Worm (Caenorhabditis elegans) whole organism, young adult: Measurements from ENCODE around the gene srx-14.
A peak's percentile ranks its signal among the peaks of the same experiment; 100 is the strongest.
"Not testable (repeated sequence)": the region's sequence is repeated elsewhere in the genome, so short reads cannot be mapped to it uniquely, and the experiment has no call there.

Experiments used
- B0035.1 ChIP-seq: sonication (generic microtip); optimal IDR thresholded peaks from 2 replicates; lab custom pipeline; 2016; ENCODE audit warnings: missing genetic modification characterization, mild to moderate bottlenecking, missing compliant biosample characterization, missing genotype, missing genetic modification reagents
- B0261.1 ChIP-seq: sonication (generic microtip); optimal IDR thresholded peaks from 2 replicates; lab custom pipeline; 2016; ENCODE audit warnings: mild to moderate bottlenecking, missing genetic modification characterization, moderate library complexity, missing compliant biosample characterization
- B0336.3 ChIP-seq: fragments of 200-800 bp; sonication (Bioruptor generic); IDR thresholded peaks from 2 replicates; pipeline ENCODE4 v1.3.6; 2022; ENCODE audit warnings: missing genetic modification characterization, missing compliant biosample characterization
- F37B4.10 ChIP-seq: fragments of 200-800 bp; sonication (Bioruptor generic); IDR thresholded peaks from 2 replicates; pipeline ENCODE4 v1.3.6; 2022; ENCODE audit warnings: missing genetic modification characterization, missing compliant biosample characterization
- F49E8.2 ChIP-seq: sonication (generic microtip); optimal IDR thresholded peaks from 3 replicates; lab custom pipeline; 2017; ENCODE audit warnings: missing genetic modification characterization, mild to moderate bottlenecking, missing compliant biosample characterization, antibody characterized with exemption, moderate library complexity; ENCODE audit not compliant: insufficient read depth
- F57C9.4 ChIP-seq: sonication (generic microtip); optimal IDR thresholded peaks from 2 replicates; lab custom pipeline; 2017; ENCODE audit warnings: mild to moderate bottlenecking, missing genetic modification characterization, missing compliant biosample characterization
- T07F8.4 ChIP-seq: sonication (generic microtip); optimal IDR thresholded peaks from 2 replicates; lab custom pipeline; 2016; ENCODE audit warnings: mild to moderate bottlenecking, missing genetic modification characterization, moderate library complexity, missing compliant biosample characterization
- Y95B8A.8 ChIP-seq: fragments of 200-800 bp; sonication (Bioruptor generic); IDR thresholded peaks from 2 replicates; pipeline ENCODE4 v1.3.6; 2022; ENCODE audit warnings: missing genetic modification reagents, missing genetic modification characterization, missing compliant biosample characterization
- athp-1 ChIP-seq: sonication (generic microtip); optimal IDR thresholded peaks from 2 replicates; lab custom pipeline; 2017; ENCODE audit warnings: mild to moderate bottlenecking, missing genetic modification characterization, missing compliant biosample characterization
- attf-3 ChIP-seq: fragments of 200-800 bp; sonication (Bioruptor generic); conservative IDR thresholded peaks from 2 replicates; pipeline ENCODE4 v1.3.6; 2022; ENCODE audit warnings: missing genetic modification reagents, missing genetic modification characterization, missing compliant biosample characterization
- ccch-3 ChIP-seq: fragments of 200-800 bp; sonication (Bioruptor generic); optimal IDR thresholded peaks from 2 replicates; lab custom pipeline; 2018; ENCODE audit warnings: mild to moderate bottlenecking, missing genetic modification characterization, missing compliant biosample characterization
- cebp-1 ChIP-seq, 2 experiments: fragments of 200-800 bp in 1 of 2; sonication (Bioruptor generic) in 1 of 2; sonication (generic microtip) in 1 of 2; IDR thresholded peaks in 1 of 2; optimal IDR thresholded peaks in 1 of 2; 2 replicates each; pipeline versions ENCODE4 v1.3.6 to Lab custom; 2017 to 2022; ENCODE audit warnings: missing compliant biosample characterization in 2 of 2, missing genetic modification characterization in 2 of 2, mild to moderate bottlenecking in 1 of 2, missing genetic modification reagents in 1 of 2, moderate library complexity in 1 of 2
- ceh-58 ChIP-seq: fragments of 200-800 bp; sonication (Bioruptor generic); IDR thresholded peaks from 2 replicates; pipeline ENCODE4 v1.3.6; 2022; ENCODE audit warnings: missing genetic modification characterization, missing compliant biosample characterization
- chd-7 ChIP-seq: sonication (generic microtip); optimal IDR thresholded peaks from 2 replicates; lab custom pipeline; 2016; ENCODE audit warnings: mild to moderate bottlenecking, missing genetic modification characterization, moderate library complexity, missing compliant biosample characterization
- ekl-4 ChIP-seq: fragments of 200-800 bp; sonication (Bioruptor generic); IDR thresholded peaks from 2 replicates; pipeline ENCODE4 v1.3.6; 2022; ENCODE audit warnings: missing genetic modification reagents, missing genetic modification characterization, missing compliant biosample characterization
- fkh-3 ChIP-seq: sonication (generic microtip); optimal IDR thresholded peaks from 2 replicates; lab custom pipeline; 2016; ENCODE audit warnings: mild to moderate bottlenecking, missing genetic modification characterization, missing compliant biosample characterization
- hlh-26 ChIP-seq: fragments of 200-800 bp; sonication (Bioruptor generic); conservative IDR thresholded peaks from 2 replicates; pipeline ENCODE4 v1.3.6; 2022; ENCODE audit warnings: missing genetic modification reagents, missing genetic modification characterization, missing compliant biosample characterization
- hmg-1.2 ChIP-seq: fragments of 200-800 bp; sonication (Bioruptor generic); IDR thresholded peaks from 2 replicates; pipeline ENCODE4 v1.3.6; 2022; ENCODE audit warnings: missing genetic modification reagents, missing genetic modification characterization, missing compliant biosample characterization
- lag-1 ChIP-seq: fragments of 200-800 bp; sonication (Bioruptor generic); IDR thresholded peaks from 2 replicates; pipeline ENCODE4 v1.3.6; 2022; ENCODE audit warnings: missing genetic modification reagents, missing genetic modification characterization, missing compliant biosample characterization
- lin-26 ChIP-seq: fragments of 200-800 bp; sonication (Bioruptor generic); IDR thresholded peaks from 2 replicates; pipeline ENCODE4 v1.3.6; 2022; ENCODE audit warnings: missing genetic modification reagents, missing genetic modification characterization, missing compliant biosample characterization
- lsy-27 ChIP-seq: sonication (generic microtip); optimal IDR thresholded peaks from 2 replicates; lab custom pipeline; 2017; ENCODE audit warnings: missing genetic modification characterization, mild to moderate bottlenecking, missing compliant biosample characterization, antibody characterized with exemption, missing genotype, borderline replicate concordance; ENCODE audit not compliant: insufficient read depth
- mes-4 ChIP-seq: sonication (generic microtip); optimal IDR thresholded peaks from 2 replicates; lab custom pipeline; 2016; ENCODE audit warnings: missing genotype, missing genetic modification characterization, missing compliant biosample characterization
- nfya-2 ChIP-seq: fragments of 200-800 bp; sonication (Bioruptor generic); IDR thresholded peaks from 2 replicates; pipeline ENCODE4 v1.3.6; 2022; ENCODE audit warnings: missing genetic modification reagents, missing genetic modification characterization, missing compliant biosample characterization
- rcor-1 ChIP-seq: fragments of 200-800 bp; sonication (Bioruptor generic); IDR thresholded peaks from 2 replicates; pipeline ENCODE4 v1.3.6; 2022; ENCODE audit warnings: missing genetic modification reagents, missing genetic modification characterization, missing compliant biosample characterization
- rpc-1 ChIP-seq, 2 experiments: fragments of 150-350 bp in 1 of 2; sonication (generic microtip) in 1 of 2; optimal IDR thresholded peaks; 2 replicates each; lab custom pipeline; 2014 to 2018; ENCODE audit warnings: missing biosample characterization in 1 of 2, missing genetic modification characterization in 1 of 2, missing genetic modification reagents in 1 of 2, missing genotype in 1 of 2
- snpc-3.4 ChIP-seq: sonication (generic microtip); optimal IDR thresholded peaks from 2 replicates; lab custom pipeline; 2017; ENCODE audit warnings: missing genetic modification characterization, mild to moderate bottlenecking, missing compliant biosample characterization, antibody characterized with exemption, moderate library complexity, missing genotype, missing genetic modification reagents
- snpc-4 ChIP-seq, 5 experiments: fragments of 150-350 bp in 1 of 5; sonication (generic microtip) in 4 of 5; optimal IDR thresholded peaks; 2 replicates each; lab custom pipeline; 2014 to 2018; ENCODE audit warnings: missing genetic modification characterization in 5 of 5, missing biosample characterization in 3 of 5, antibody characterized with exemption in 2 of 5, mild to moderate bottlenecking in 2 of 5, missing compliant biosample characterization in 2 of 5, missing genotype in 2 of 5, moderate library complexity in 2 of 5, missing genetic modification reagents in 1 of 5
- tbp1 ChIP-seq: fragments of 200-800 bp; sonication (Bioruptor generic); optimal IDR thresholded peaks from 2 replicates; lab custom pipeline; 2018; ENCODE audit warnings: mild to moderate bottlenecking, missing genetic modification characterization, missing compliant biosample characterization

srx-14 gene

ce11 chrIV:1063058-1063457, 50.5 kb downstream of the srx-14 start:
- TF ChIP-seq B0336.3 (GFP tag; lab: Robert Waterston, UW) (no peak), T07F8.4 (tag; lab: Kevin White, UChicago) (no peak), chd-7 (tag; lab: Kevin White, UChicago) (no peak), ccch-3 (GFP tag; lab: Kevin White, UChicago) (no peak), F57C9.4 (no peak), tbp1 (GFP tag; lab: Kevin White, UChicago) (peak; percentile 76), mes-4 (tag; lab: Kevin White, UChicago) (no peak), ceh-58 (GFP tag; lab: Robert Waterston, UW) (no peak), fkh-3 (tag; lab: Kevin White, UChicago) (no peak), rpc-1 (optimal IDR thresholded peaks at IDR 0.05; lab: Kevin White, UChicago) (peak; percentile 21), rpc-1 (tag; optimal IDR thresholded peaks at IDR 0.05; lab: Kevin White, UChicago) (peak; percentile 62), lin-26 (no peak), B0035.1 (tag; lab: Kevin White, UChicago) (no peak), lsy-27 (tag; lab: Kevin White, UChicago) (no peak), snpc-3.4 (tag; lab: Kevin White, UChicago) (no peak), F37B4.10 (GFP tag; lab: Robert Waterston, UW) (no peak), hlh-26 (no peak), lag-1 (GFP tag; lab: Robert Waterston, UW) (no peak), cebp-1 (GFP tag; IDR thresholded peaks at IDR 0.05; lab: Robert Waterston, UW) (no peak), cebp-1 (tag; optimal IDR thresholded peaks at IDR 0.05; lab: Kevin White, UChicago) (no peak), rcor-1 (GFP tag; lab: Robert Waterston, UW) (no peak), nfya-2 (GFP tag; lab: Robert Waterston, UW) (no peak), Y95B8A.8 (no peak), B0261.1 (tag; lab: Kevin White, UChicago) (peak; percentile 51), attf-3 (peak; percentile 24; the same call in 1 of the 2 replicates), F49E8.2 (no peak), ekl-4 (GFP tag; lab: Robert Waterston, UW) (no peak), athp-1 (tag; lab: Kevin White, UChicago) (no peak)

DNA sequence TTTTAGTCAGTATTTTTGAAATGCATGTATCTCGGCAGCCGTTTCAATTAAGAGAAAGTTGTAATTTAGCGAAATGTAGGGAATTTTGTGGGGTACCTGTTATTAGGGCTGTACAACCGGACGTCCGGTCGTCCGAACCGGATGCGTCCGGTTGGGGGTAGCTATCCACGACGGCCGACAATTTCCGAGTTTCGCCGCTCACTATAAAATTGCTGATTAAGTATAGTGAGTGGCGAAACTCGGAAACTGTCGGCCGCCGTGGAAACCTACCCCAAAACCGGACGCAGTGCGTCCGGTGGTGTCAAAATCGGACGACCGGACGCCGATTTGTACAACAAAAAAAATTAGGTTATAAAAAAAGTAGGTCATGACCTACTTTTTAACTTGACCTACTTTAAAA, 51.8 kb downstream of the srx-14 start:
- not testable (repeated sequence) for TF ChIP-seq snpc-4 (GFP tag; optimal IDR thresholded peaks at IDR 0.05; lab: Kevin White, UChicago)
- TF ChIP-seq snpc-4 (tag; optimal IDR thresholded peaks at IDR 0.05; lab: Kevin White, UChicago) (peak in 3 of 4 experiments; percentile 24 to 91 (median 85)), hmg-1.2 (peak; percentile 64)
